Fruit fly (Drosophila melanogaster) ovary, adult (tissue): ENCODE data around the gene TwdlP.

ENCODE experiments used
- CG17801 ChIP-seq: fragments of 200-800 bp; optimal IDR thresholded peaks from 2 replicates; lab custom pipeline; 2019; ENCODE audit warnings: missing biosample characterization, mild to moderate bottlenecking, missing genetic modification characterization, moderate library complexity; ENCODE audit not compliant: partially characterized antibody

The TwdlP gene

dm6 chr3R:26623493-26623956, 2.4 kb upstream of the TwdlP start, which contains the start of gene TwdlB:
Gene TwdlB (minus strand): TSS chr3R:26623543.
- TF ChIP-seq CG17801 (GFP tag; lab: Kevin White, UChicago) = no peak

dm6 chr3R:26618818-26619217, 2.3 kb downstream of the TwdlP start, which contains the start of gene TwdlM:
Gene TwdlM (plus strand): TSS chr3R:26619118.
- no peak for TF ChIP-seq CG17801 (GFP tag; lab: Kevin White, UChicago)

- no peak for TF ChIP-seq CG17801 (GFP tag; lab: Kevin White, UChicago)
These were observed 5.7 kb downstream of the TwdlP start for dm6 chr3R:26615428-26615827.

- TF ChIP-seq CG17801 (GFP tag; lab: Kevin White, UChicago) = no peak
These were observed 14.7 kb downstream of the TwdlP start for dm6 chr3R:26606498-26606897.

- TF ChIP-seq CG17801 (GFP tag; lab: Kevin White, UChicago) = no peak
These were observed 27.2 kb downstream of the TwdlP start for dm6 chr3R:26593847-26594542.

DNA sequence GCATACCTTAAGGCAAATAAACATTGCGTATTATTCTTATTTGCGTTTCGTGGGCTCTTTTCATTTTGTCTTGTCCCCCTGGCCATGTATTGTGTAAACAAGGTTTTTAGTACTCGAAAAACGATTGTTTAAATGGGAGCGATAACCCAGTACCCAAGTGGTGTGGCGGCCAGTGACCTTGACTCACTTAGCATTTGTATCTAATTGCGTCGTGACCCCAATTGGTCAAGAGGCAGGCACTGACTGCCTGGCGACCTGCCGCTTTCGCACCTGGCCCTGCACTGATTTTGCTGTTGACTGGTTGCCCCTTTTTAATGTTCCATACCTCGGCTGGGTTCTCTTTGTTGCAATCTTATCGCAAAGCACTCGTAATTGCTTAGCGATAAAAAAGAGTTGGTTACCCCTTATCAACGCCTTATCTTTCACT, 33.0 kb downstream of the TwdlP start:
- TF ChIP-seq CG17801 (GFP tag; lab: Kevin White, UChicago) = no peak
